Fruit fly (Drosophila melanogaster): ENCODE results near the gene Tctp.

Tctp gene

DNA sequence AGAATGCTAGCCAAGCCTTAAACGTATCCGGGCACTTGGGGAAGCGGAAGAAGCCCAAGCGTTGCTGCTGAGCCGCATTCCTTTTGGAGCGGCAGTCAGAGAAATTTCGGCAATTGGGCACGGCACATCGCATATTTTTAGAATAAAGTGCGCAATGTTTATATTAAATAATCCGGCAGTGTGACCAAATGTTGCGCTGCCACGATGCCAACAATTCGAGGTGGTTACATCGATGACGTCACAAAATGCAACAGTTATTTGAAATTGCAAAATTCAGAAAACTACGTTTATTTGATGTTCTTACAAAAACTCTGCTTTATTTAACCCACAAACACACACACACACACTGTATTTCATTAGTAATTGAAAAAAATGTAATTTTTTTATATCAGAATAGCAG is 9.8 kb downstream of the Tctp start, which contains the start of gene CG6689 (continued):
- TF ChIP-seq fd85E (GFP tag; optimal IDR thresholded peaks at IDR 0.05): no peak
- TF ChIP-seq Sox14 (GFP tag; optimal IDR thresholded peaks at IDR 0.05): peak; percentile 53
- TF ChIP-seq acj6 (GFP tag; optimal IDR thresholded peaks at IDR 0.05): no peak

DNA sequence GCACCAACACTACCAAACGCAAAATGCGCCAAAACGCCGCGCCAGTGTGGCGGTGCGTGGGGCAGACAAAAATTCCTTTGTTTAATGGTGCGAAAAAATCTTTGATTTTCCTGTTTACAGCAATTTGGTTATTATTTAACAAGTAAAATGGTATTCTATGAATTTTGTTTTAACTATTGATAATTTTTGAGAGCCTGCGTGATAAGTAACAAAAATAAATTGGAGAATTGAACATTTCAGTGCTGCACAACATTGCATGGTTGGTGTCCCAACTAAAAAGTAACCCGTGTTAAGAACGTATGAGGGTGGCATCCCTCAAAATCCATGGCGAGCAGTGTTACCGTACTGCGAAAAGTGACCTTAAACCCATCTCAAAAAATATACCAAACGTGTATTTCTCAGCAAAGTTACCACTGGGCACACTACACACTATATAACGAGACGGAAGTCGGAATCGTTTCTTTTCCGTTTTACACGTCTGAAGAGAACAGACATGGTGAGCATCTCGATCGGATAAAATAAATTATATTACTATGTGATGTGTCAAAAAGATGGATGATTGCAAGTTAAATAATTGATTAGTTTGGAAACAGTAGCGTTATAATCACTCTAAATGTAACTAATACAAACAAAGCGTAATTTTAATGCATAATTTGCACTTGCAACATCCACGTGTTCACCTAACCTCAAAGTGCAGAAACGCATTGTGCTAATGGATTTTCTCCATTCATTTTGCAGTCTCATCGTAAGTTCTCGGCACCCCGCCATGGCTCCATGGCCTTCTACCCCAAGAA is 11.6 kb downstream of the Tctp start, which contains the start of the genes CG6693 and RpL3:
Gene CG6693 (minus strand): TSS at position 203 of the 794 bp plus-strand sequence.
Gene RpL3 (plus strand): TSS at position 458 of the 794 bp plus-strand sequence.
- no peak for TF ChIP-seq svp (GFP tag)
- TF ChIP-seq pdm3 (GFP tag; optimal IDR thresholded peaks at IDR 0.05): peak; percentile 64
- peak; percentile 93 for TF ChIP-seq CG6854 (GFP tag; optimal IDR thresholded peaks at IDR 0.05)
- no peak for TF ChIP-seq CG8319 (GFP tag; optimal IDR thresholded peaks at IDR 0.05)
- TF ChIP-seq salr (GFP tag; optimal IDR thresholded peaks at IDR 0.05): peak in 1 of 2 experiments; percentile 50
- TF ChIP-seq Ets96B (tag; optimal IDR thresholded peaks at IDR 0.05): peak; percentile 59
- TF ChIP-seq CG9139 (GFP tag; optimal IDR thresholded peaks at IDR 0.05): peak; percentile 75
- peak; percentile 41 for TF ChIP-seq cyc (GFP tag; optimal IDR thresholded peaks at IDR 0.05)
- TF ChIP-seq spab (GFP tag; optimal IDR thresholded peaks at IDR 0.05): no peak
- TF ChIP-seq lz (GFP tag; optimal IDR thresholded peaks at IDR 0.05): peak; percentile 54
- TF ChIP-seq CG6808 (GFP tag; optimal IDR thresholded peaks at IDR 0.05): peak; percentile 67
- TF ChIP-seq CG34406 (GFP tag; optimal IDR thresholded peaks at IDR 0.05): peak; percentile 52
- peak; percentile 63 for TF ChIP-seq Smox (GFP tag; optimal IDR thresholded peaks at IDR 0.05)
- peak; percentile 52; the same call in 2 of the 3 replicates for TF ChIP-seq CG8119 (GFP tag; IDR thresholded peaks at IDR 0.05)
- peak; percentile 76 for TF ChIP-seq CG3919 (GFP tag; optimal IDR thresholded peaks at IDR 0.05)
- TF ChIP-seq Ets21C (GFP tag; optimal IDR thresholded peaks at IDR 0.05): peak; percentile 28
- TF ChIP-seq eg (GFP tag; IDR thresholded peaks at IDR 0.05): peak; percentile 72; the same call in 2 of the 3 replicates
- no peak for TF ChIP-seq CG11294 (GFP tag; IDR thresholded peaks at IDR 0.05)
- peak; percentile 11 for TF ChIP-seq Lpt (GFP tag; optimal IDR thresholded peaks at IDR 0.05)
- TF ChIP-seq CG6792 (GFP tag; optimal IDR thresholded peaks at IDR 0.05): peak; percentile 43
- peak; percentile 22 for TF ChIP-seq CG31627 (GFP tag; optimal IDR thresholded peaks at IDR 0.05)
- no peak for TF ChIP-seq CG10631 (GFP tag; optimal IDR thresholded peaks at IDR 0.05)
- TF ChIP-seq CG11762 (GFP tag; optimal IDR thresholded peaks at IDR 0.05; ENCODE audit: insufficient read depth): peak; percentile 51
- TF ChIP-seq fd59A (GFP tag; optimal IDR thresholded peaks at IDR 0.05): peak; percentile 23
- no peak for TF ChIP-seq CG11902 (GFP tag; optimal IDR thresholded peaks at IDR 0.05)
- peak; percentile 78 for TF ChIP-seq CG16779 (tag; optimal IDR thresholded peaks at IDR 0.05)
- peak; percentile 44; the same call in 1 of the 2 replicates for TF ChIP-seq CG15336 (GFP tag; IDR thresholded peaks at IDR 0.05)
- peak; percentile 47 for TF ChIP-seq achi (GFP tag; optimal IDR thresholded peaks at IDR 0.05)
- peak; percentile 59 for TF ChIP-seq CG7368 (GFP tag; optimal IDR thresholded peaks at IDR 0.05)
- peak; percentile 91 for TF ChIP-seq Eip78C (GFP tag)
- peak; percentile 73 for TF ChIP-seq Met (GFP tag; optimal IDR thresholded peaks at IDR 0.05)
- TF ChIP-seq acj6 (GFP tag; optimal IDR thresholded peaks at IDR 0.05): no peak
- TF ChIP-seq Sox102F (GFP tag; optimal IDR thresholded peaks at IDR 0.05): peak; percentile 87
- peak; percentile 34 for TF ChIP-seq Hr39 (GFP tag; optimal IDR thresholded peaks at IDR 0.05)
- no peak for TF ChIP-seq Gug (GFP tag; IDR thresholded peaks at IDR 0.05)
- no peak for TF ChIP-seq Eip93F (GFP tag; optimal IDR thresholded peaks at IDR 0.05)
- TF ChIP-seq CG3032 (tag; optimal IDR thresholded peaks at IDR 0.05): peak; percentile 50
- no peak for TF ChIP-seq OdsH (GFP tag; optimal IDR thresholded peaks at IDR 0.05)
- TF ChIP-seq CG10669 (GFP tag; optimal IDR thresholded peaks at IDR 0.05): peak; percentile 61
- no peak for TF ChIP-seq CG4318 (GFP tag; optimal IDR thresholded peaks at IDR 0.05)
- peak; percentile 75 for TF ChIP-seq dsx (GFP tag; optimal IDR thresholded peaks at IDR 0.05; ENCODE audit: poor library complexity, severe bottlenecking)
- peak; percentile 78 for TF ChIP-seq topi (GFP tag; optimal IDR thresholded peaks at IDR 0.05)
- TF ChIP-seq net (GFP tag; optimal IDR thresholded peaks at IDR 0.05): peak; percentile 77
- TF ChIP-seq dac (GFP tag; optimal IDR thresholded peaks at IDR 0.05): no peak
- TF ChIP-seq Hr4 (GFP tag; optimal IDR thresholded peaks at IDR 0.05): no peak
- peak; percentile 83 for TF ChIP-seq Eip75B (GFP tag; optimal IDR thresholded peaks at IDR 0.05)
- TF ChIP-seq Blimp-1 (GFP tag; optimal IDR thresholded peaks at IDR 0.05): peak; percentile 38
